Fruit fly (Drosophila melanogaster): ENCODE measurements around the gene CG5800.

CG5800 gene

dm6 chrX:17682745-17683505 is 46.8 kb downstream of the CG5800 start (continued):
- TF ChIP-seq MTF-1 (GFP tag; optimal IDR thresholded peaks at IDR 0.05; ENCODE audit: borderline replicate concordance) (no peak), CG12155 (GFP tag; optimal IDR thresholded peaks at IDR 0.05) (peak; percentile 24), CG3281 (GFP tag; optimal IDR thresholded peaks at IDR 0.05) (no peak), sima (GFP tag; optimal IDR thresholded peaks at IDR 0.05) (no peak), nerfin-2 (GFP tag; IDR thresholded peaks at IDR 0.05; ENCODE audit: partially characterized antibody) (no peak), hkb (optimal IDR thresholded peaks at IDR 0.05) (no peak), hkb (GFP tag; IDR thresholded peaks at IDR 0.05) (peak; percentile 77), ham (GFP tag; IDR thresholded peaks at IDR 0.05) (no peak), twi (tag; optimal IDR thresholded peaks at IDR 0.05) (peak; percentile 2), mirr (GFP tag; optimal IDR thresholded peaks at IDR 0.05) (no peak), CG3847 (GFP tag; IDR thresholded peaks at IDR 0.05) (peak; percentile 38), ftz-f1 (GFP tag; optimal IDR thresholded peaks at IDR 0.05) (no peak), HmgZ (tag; optimal IDR thresholded peaks at IDR 0.05) (no peak), CG13287 (GFP tag; IDR thresholded peaks at IDR 0.05; ENCODE audit: partially characterized antibody) (no peak; the same call in 1 of the 2 replicates), HLH4C (GFP tag; IDR thresholded peaks at IDR 0.05; ENCODE audit: partially characterized antibody) (peak; percentile 33; the same call in 2 of the 3 replicates), vvl (GFP tag; IDR thresholded peaks at IDR 0.05) (peak; percentile 92), NFAT (GFP tag; IDR thresholded peaks at IDR 0.05) (peak; percentile 41; the same call in 1 of the 2 replicates), so (GFP tag; IDR thresholded peaks at IDR 0.05) (peak; percentile 77; the same call in 2 of the 3 replicates), CG4328 (GFP tag; optimal IDR thresholded peaks at IDR 0.05) (no peak), Hmx (GFP tag; optimal IDR thresholded peaks at IDR 0.05) (no peak), bbx (GFP tag; IDR thresholded peaks at IDR 0.05; ENCODE audit: partially characterized antibody) (no peak), Taf1 (GFP tag; IDR thresholded peaks at IDR 0.05) (0 out of 2 replicates have a peak, but pooled peaks have one; percentile 17), corto (GFP tag; optimal IDR thresholded peaks at IDR 0.05) (peak; percentile 60), sna (GFP tag; IDR thresholded peaks at IDR 0.05; ENCODE audit: partially characterized antibody) (no peak), CG6854 (GFP tag; optimal IDR thresholded peaks at IDR 0.05) (no peak), chinmo (GFP tag; IDR thresholded peaks at IDR 0.05; ENCODE audit: partially characterized antibody) (peak; percentile 61; the same call in 1 of the 4 replicates), Ssrp (tag; optimal IDR thresholded peaks at IDR 0.05) (peak; percentile 62), Spps (tag; optimal IDR thresholded peaks at IDR 0.05) (no peak), CG7786 (GFP tag; optimal IDR thresholded peaks at IDR 0.05) (no peak), CG7271 (tag; optimal IDR thresholded peaks at IDR 0.05) (no peak), CG11093 (GFP tag; IDR thresholded peaks at IDR 0.05) (peak; percentile 83), CG15073 (GFP tag; optimal IDR thresholded peaks at IDR 0.05) (no peak), ERR (GFP tag; optimal IDR thresholded peaks at IDR 0.05) (no peak), CG14710 (tag; optimal IDR thresholded peaks at IDR 0.05) (peak; percentile 49), CG14860 (GFP tag; IDR thresholded peaks at IDR 0.05; ENCODE audit: partially characterized antibody) (no peak), CG15696 (tag; optimal IDR thresholded peaks at IDR 0.05) (peak; percentile 17), gcm2 (GFP tag; optimal IDR thresholded peaks at IDR 0.05) (no peak), CG15479 (GFP tag; optimal IDR thresholded peaks at IDR 0.05) (no peak), CG7928 (GFP tag; optimal IDR thresholded peaks at IDR 0.05) (no peak), CG9215 (GFP tag; IDR thresholded peaks at IDR 0.05) (peak; percentile 54; the same call in 1 of the 2 replicates), scrt (GFP tag; optimal IDR thresholded peaks at IDR 0.05) (no peak), grn (GFP tag; optimal IDR thresholded peaks at IDR 0.05) (peak; percentile 4), Sox102F (GFP tag; optimal IDR thresholded peaks at IDR 0.05) (peak; percentile 68), B-H2 (GFP tag; optimal IDR thresholded peaks at IDR 0.05) (no peak), Rfx (GFP tag; IDR thresholded peaks at IDR 0.05) (peak; percentile 57)
